Fruit fly (Drosophila melanogaster) ovary, adult (tissue): Measurements from ENCODE around the gene Idgf1.

Source experiments
- CG17801 ChIP-seq: fragments of 200-800 bp; optimal IDR thresholded peaks from 2 replicates; lab custom pipeline; 2019; ENCODE audit warnings: missing biosample characterization, mild to moderate bottlenecking, missing genetic modification characterization, moderate library complexity; ENCODE audit not compliant: partially characterized antibody

The Idgf1 gene

dm6 chr2L:16458385-16458784, 13.3 kb downstream of the Idgf1 start:
- TF ChIP-seq CG17801 (GFP tag; lab: Kevin White, UChicago) = no peak

- TF ChIP-seq CG17801 (GFP tag; lab: Kevin White, UChicago) = no peak
Observed at dm6 chr2L:16463657-16464056, 18.6 kb downstream of the Idgf1 start.

- no peak for TF ChIP-seq CG17801 (GFP tag; lab: Kevin White, UChicago)
Observed at dm6 chr2L:16469749-16470148, 24.7 kb downstream of the Idgf1 start.

- no peak for TF ChIP-seq CG17801 (GFP tag; lab: Kevin White, UChicago)
Observed at dm6 chr2L:16472184-16472583, 27.1 kb downstream of the Idgf1 start.

dm6 chr2L:16476517-16476916, 31.4 kb downstream of the Idgf1 start:
- no peak for TF ChIP-seq CG17801 (GFP tag; lab: Kevin White, UChicago)

- TF ChIP-seq CG17801 (GFP tag; lab: Kevin White, UChicago) = no peak
Observed at dm6 chr2L:16485643-16486000, 40.5 kb downstream of the Idgf1 start, which contains the start of gene dac. Gene dac, minus strand, starts transcription at chr2L:16485998.

dm6 chr2L:16486001-16486793, 41.1 kb downstream of the Idgf1 start:
- no peak for TF ChIP-seq CG17801 (GFP tag; lab: Kevin White, UChicago)

- TF ChIP-seq CG17801 (GFP tag; lab: Kevin White, UChicago) = no peak
Observed at dm6 chr2L:16487571-16488276, 42.6 kb downstream of the Idgf1 start, which contains the start of gene Nepl8. Gene Nepl8, plus strand, starts transcription at chr2L:16488148.

dm6 chr2L:16491123-16491751, 46.2 kb downstream of the Idgf1 start, which contains the start of gene Tpr2:
Gene Tpr2, plus strand, starts transcription at chr2L:16491540.
- TF ChIP-seq CG17801 (GFP tag; lab: Kevin White, UChicago) = peak; percentile 49

- TF ChIP-seq CG17801 (GFP tag; lab: Kevin White, UChicago) = no peak
Observed at dm6 chr2L:16491752-16492616, 46.9 kb downstream of the Idgf1 start.

- TF ChIP-seq CG17801 (GFP tag; lab: Kevin White, UChicago) = peak; percentile 85
Observed at dm6 chr2L:16492617-16493203, 47.6 kb downstream of the Idgf1 start.

dm6 chr2L:16493999-16494741, 49.1 kb downstream of the Idgf1 start:
- TF ChIP-seq CG17801 (GFP tag; lab: Kevin White, UChicago) = no peak

dm6 chr2L:16495193-16495780, 50.2 kb downstream of the Idgf1 start:
- no peak for TF ChIP-seq CG17801 (GFP tag; lab: Kevin White, UChicago)
